Worm (Caenorhabditis elegans): ENCODE data around the gene srxa-18.

ce11 chrV:10101916-10102315, 18.9 kb downstream of the srxa-18 start, which contains the start of gene C08B6.14:
- no peak for TF ChIP-seq nhr-10 (tag; optimal IDR thresholded peaks at IDR 0.05)
- TF ChIP-seq snpc-4 (tag; optimal IDR thresholded peaks at IDR 0.05): no peak
- no peak for TF ChIP-seq lsy-2 (tag; optimal IDR thresholded peaks at IDR 0.05)
- TF ChIP-seq lin-39 (tag; optimal IDR thresholded peaks at IDR 0.05): no peak
- no peak for TF ChIP-seq gmeb-1 (tag; optimal IDR thresholded peaks at IDR 0.05)
- no peak for TF ChIP-seq nhr-23 (tag; optimal IDR thresholded peaks at IDR 0.05)
- no peak for TF ChIP-seq ama-1 (optimal IDR thresholded peaks at IDR 0.05)
- no peak for TF ChIP-seq nhr-12 (tag; optimal IDR thresholded peaks at IDR 0.05)

Measured in whole organism, L2 larva.